Fruit fly (Drosophila melanogaster): ENCODE measurements around the gene SerRS-m.

DNA sequence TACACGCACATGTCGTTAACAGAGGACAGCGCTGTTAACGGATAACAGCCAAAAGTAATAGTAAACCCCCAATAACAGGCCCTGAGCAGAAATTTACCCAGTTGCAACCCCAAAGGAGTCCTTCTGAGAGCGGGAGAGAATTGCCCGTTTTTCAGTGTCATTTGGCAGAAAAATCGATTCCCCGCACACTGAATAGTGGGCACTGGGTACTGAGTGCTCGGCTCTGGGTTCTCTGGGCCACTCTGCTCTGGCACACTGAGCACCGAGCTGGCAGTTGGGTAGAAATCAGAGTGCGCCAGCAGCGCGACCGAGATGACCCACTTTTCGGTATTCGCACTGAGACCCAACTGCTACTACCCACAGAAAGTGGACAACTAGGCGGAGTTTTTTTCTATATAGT, 33.9 kb downstream of the SerRS-m start, which contains the start of gene Rbp:
- TF ChIP-seq psq (optimal IDR thresholded peaks at IDR 0.05) (no peak), pan (optimal IDR thresholded peaks at IDR 0.05) (no peak)

Measured in whole organism.